Worm (Caenorhabditis elegans): Measurements from ENCODE around the gene xol-1.
A peak's percentile ranks its signal among the peaks of the same experiment; 100 is the strongest.

xol-1 gene

DNA sequence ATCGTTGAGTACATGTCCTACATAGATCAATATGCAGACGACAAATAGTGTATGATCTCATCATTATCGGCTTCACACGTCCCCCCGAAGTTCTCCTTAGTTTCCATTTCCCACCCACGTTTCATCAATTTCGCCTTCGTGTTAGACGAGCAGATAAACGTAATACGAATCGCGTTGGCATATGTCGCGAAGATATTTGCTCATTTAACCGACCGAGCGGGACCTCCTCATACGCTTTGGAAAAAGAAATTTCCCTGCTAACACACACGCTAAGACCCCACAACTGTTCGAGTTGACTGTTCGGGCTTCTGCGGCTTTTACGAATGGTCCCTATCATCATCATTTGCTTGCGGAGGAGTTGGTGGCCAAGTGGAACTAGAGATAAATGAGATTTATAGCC lies 13.4 kb downstream of the xol-1 start:
- TF ChIP-seq sma-9 (GFP tag; optimal IDR thresholded peaks at IDR 0.05), result no peak
- no peak for TF ChIP-seq sma-9 (tag; optimal IDR thresholded peaks at IDR 0.05)

DNA sequence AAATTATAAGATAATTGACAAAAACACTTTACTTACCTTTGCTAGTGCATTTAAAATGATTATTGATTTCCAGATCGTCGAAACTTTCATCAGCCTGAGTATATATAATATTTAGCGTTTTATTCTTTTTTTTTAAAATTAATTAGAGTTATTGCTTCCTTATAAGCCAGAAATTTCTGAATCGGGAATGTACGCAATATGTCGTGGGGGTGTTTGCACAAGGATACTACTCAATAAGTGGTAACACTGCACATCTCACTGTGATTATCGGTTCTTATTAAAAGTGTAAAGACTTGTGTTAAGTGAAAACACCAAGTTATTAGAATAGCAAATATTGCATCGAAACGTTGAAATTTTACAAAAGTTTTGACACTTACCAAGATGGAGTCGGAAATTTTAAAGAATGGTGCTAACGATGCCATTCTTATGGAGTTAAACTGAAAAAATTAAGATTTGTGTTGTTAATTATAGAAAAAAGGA lies 16.7 kb downstream of the xol-1 start, which contains the start of gene dim-1:
Gene dim-1 (minus strand): TSS at position 430 of the 480 bp plus-strand sequence.
- TF ChIP-seq unc-55 (GFP tag; optimal IDR thresholded peaks at IDR 0.05) (peak; percentile 25), C34F6.9 (tag; optimal IDR thresholded peaks at IDR 0.05) (peak; percentile 64), ztf-4 (tag; optimal IDR thresholded peaks at IDR 0.05) (no peak)

DNA sequence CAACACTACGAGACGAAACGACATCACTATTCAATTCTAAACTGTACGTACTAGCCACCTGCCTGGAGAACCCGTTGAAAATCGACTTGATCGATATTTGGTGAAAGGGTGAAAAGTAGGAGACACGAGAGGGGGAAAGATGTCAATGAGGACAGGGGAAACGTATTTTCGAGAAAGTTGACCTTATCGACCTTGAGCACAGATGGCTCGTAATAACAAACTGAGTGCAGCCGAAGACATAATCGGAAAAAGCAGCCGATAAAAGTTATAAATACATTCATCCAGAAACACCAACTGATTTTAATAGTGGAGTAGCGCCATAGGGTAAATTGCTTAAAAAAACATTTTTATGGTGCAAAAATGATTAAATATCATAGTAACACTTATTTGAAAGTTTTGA lies 18.9 kb downstream of the xol-1 start:
- TF ChIP-seq nhr-21 (tag; optimal IDR thresholded peaks at IDR 0.05), result no peak
- no peak for TF ChIP-seq nhr-129 (tag; optimal IDR thresholded peaks at IDR 0.05)
- TF ChIP-seq unc-39 (tag; optimal IDR thresholded peaks at IDR 0.05), result no peak
- no peak for TF ChIP-seq dmd-4 (tag; optimal IDR thresholded peaks at IDR 0.05)
- TF ChIP-seq elt-1 (tag; optimal IDR thresholded peaks at IDR 0.05), result no peak
- no peak for TF ChIP-seq crh-2 (tag; optimal IDR thresholded peaks at IDR 0.05)
- no peak for TF ChIP-seq ceh-82 (tag; optimal IDR thresholded peaks at IDR 0.05)
- no peak for TF ChIP-seq unc-62 (GFP tag; optimal IDR thresholded peaks at IDR 0.05)
- no peak for TF ChIP-seq sma-9 (GFP tag; optimal IDR thresholded peaks at IDR 0.05)
- no peak for TF ChIP-seq sma-9 (tag; optimal IDR thresholded peaks at IDR 0.05)
- no peak for TF ChIP-seq nhr-237 (tag; optimal IDR thresholded peaks at IDR 0.05)
- no peak for TF ChIP-seq snpc-4 (tag; optimal IDR thresholded peaks at IDR 0.05)
- TF ChIP-seq nhr-11 (tag; optimal IDR thresholded peaks at IDR 0.05), result no peak
- TF ChIP-seq blmp-1 (tag; optimal IDR thresholded peaks at IDR 0.05; ENCODE audit: insufficient read depth), result no peak
- no peak for TF ChIP-seq alr-1 (tag; optimal IDR thresholded peaks at IDR 0.05)
- no peak for TF ChIP-seq unc-55 (GFP tag; optimal IDR thresholded peaks at IDR 0.05)
- TF ChIP-seq mdl-1 (tag; optimal IDR thresholded peaks at IDR 0.05), result no peak
- no peak for TF ChIP-seq nhr-6 (tag; optimal IDR thresholded peaks at IDR 0.05)
- no peak for TF ChIP-seq ztf-4 (tag; optimal IDR thresholded peaks at IDR 0.05)

DNA sequence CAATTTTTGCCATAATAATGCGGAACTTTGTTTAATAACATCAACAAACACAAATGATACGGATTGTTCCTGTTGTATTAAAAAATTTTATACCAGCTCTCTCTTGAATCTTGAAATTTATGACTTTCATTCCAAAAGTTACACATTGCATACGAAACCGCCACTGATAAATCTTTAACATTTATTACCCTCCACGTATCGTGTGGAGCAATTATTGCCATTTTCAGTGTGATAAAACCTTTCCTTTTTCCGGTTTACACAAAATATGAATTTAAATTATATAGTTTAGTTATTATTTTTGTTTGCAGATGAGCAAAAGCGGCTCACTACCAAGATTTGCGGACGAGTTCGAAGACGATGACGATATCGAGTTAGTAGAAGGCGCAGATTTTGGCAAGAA lies 19.7 kb downstream of the xol-1 start, which contains the start of gene C18A11.3:
Gene C18A11.3 (plus strand): TSS at position 301 of the 400 bp plus-strand sequence.
- TF ChIP-seq nhr-129 (tag; optimal IDR thresholded peaks at IDR 0.05), result no peak
- TF ChIP-seq sma-9 (GFP tag; optimal IDR thresholded peaks at IDR 0.05), result no peak
- TF ChIP-seq sma-9 (tag; optimal IDR thresholded peaks at IDR 0.05), result no peak
- TF ChIP-seq mdl-1 (tag; optimal IDR thresholded peaks at IDR 0.05), result no peak
- TF ChIP-seq ztf-1 (GFP tag; conservative IDR thresholded peaks at IDR 0.05), result no peak
- TF ChIP-seq fos-1 (tag; optimal IDR thresholded peaks at IDR 0.05), result peak; percentile 24
- no peak for TF ChIP-seq unc-55 (GFP tag; optimal IDR thresholded peaks at IDR 0.05)
- TF ChIP-seq nhr-77 (tag; optimal IDR thresholded peaks at IDR 0.05), result no peak

DNA sequence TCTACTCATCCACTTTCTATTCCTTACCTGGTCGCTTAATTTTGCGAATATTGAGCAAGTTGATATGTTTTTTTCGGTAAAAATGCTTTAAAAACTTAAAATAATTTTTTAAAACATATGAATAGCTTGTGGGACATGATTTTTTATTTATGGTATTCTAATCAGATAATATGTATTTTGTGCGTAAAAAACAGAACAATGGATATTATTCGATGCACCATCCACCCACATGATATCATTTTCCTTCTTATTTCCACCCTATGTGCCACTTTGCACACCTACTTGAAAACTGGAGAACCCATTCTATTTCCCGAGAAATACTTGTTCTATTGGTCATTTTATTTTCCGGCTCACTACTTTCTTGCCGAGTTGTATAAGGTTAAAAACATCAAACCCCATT lies 26.2 kb downstream of the xol-1 start, which contains the start of gene C18A11.2:
Gene C18A11.2 (plus strand): TSS at position 301 of the 400 bp plus-strand sequence.
- TF ChIP-seq ceh-16 (tag; optimal IDR thresholded peaks at IDR 0.05), result no peak
- TF ChIP-seq nhr-129 (tag; optimal IDR thresholded peaks at IDR 0.05), result no peak
- TF ChIP-seq lsy-2 (tag; optimal IDR thresholded peaks at IDR 0.05), result no peak

DNA sequence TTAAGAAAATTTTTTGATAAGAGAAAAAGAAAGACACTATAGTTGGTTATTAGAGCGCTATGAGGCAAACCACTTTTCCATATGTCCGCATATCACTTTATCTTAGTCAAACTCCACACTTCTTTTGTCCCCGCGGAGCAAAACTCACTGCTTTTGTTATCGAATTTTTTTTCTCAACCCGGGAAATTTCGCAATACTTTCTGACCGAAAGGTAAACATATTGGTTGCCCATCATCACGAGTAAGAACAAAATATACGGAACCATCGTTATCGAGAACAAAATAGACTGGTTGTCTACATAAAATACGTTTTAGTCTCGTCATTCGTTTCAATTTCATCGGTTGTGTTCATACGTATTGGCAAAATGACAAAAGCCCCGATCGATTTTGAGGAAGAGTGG lies 28.2 kb downstream of the xol-1 start, which contains the start of gene C18A11.1:
Gene C18A11.1 (plus strand): TSS at position 36 of the 400 bp plus-strand sequence.
- TF ChIP-seq skn-1 (tag; optimal IDR thresholded peaks at IDR 0.05) (no peak), F13H6.1 (tag; optimal IDR thresholded peaks at IDR 0.05) (peak; percentile 40), gmeb-1 (tag; optimal IDR thresholded peaks at IDR 0.05) (peak; percentile 49), nhr-11 (tag; optimal IDR thresholded peaks at IDR 0.05) (no peak), nhr-23 (tag; optimal IDR thresholded peaks at IDR 0.05) (no peak), C34F6.9 (tag; optimal IDR thresholded peaks at IDR 0.05) (no peak), nhr-12 (tag; optimal IDR thresholded peaks at IDR 0.05) (no peak), nhr-129 (tag; optimal IDR thresholded peaks at IDR 0.05) (peak; percentile 35), sma-9 (GFP tag; optimal IDR thresholded peaks at IDR 0.05) (no peak), sma-9 (tag; optimal IDR thresholded peaks at IDR 0.05) (no peak), crh-2 (tag; optimal IDR thresholded peaks at IDR 0.05) (peak; percentile 40), sma-3 (GFP tag; optimal IDR thresholded peaks at IDR 0.05) (no peak), egl-27 (tag; optimal IDR thresholded peaks at IDR 0.05) (no peak), ztf-1 (GFP tag; conservative IDR thresholded peaks at IDR 0.05) (no peak), elt-1 (tag; optimal IDR thresholded peaks at IDR 0.05) (no peak), unc-55 (GFP tag; optimal IDR thresholded peaks at IDR 0.05) (no peak), fos-1 (tag; optimal IDR thresholded peaks at IDR 0.05) (peak; percentile 29), unc-39 (tag; optimal IDR thresholded peaks at IDR 0.05) (no peak), sem-4 (tag; optimal IDR thresholded peaks at IDR 0.05) (no peak)

Measured in whole organism, L2 larva.